Worm (Caenorhabditis elegans): ENCODE measurements around the gene chst-1.

The chst-1 gene

DNA sequence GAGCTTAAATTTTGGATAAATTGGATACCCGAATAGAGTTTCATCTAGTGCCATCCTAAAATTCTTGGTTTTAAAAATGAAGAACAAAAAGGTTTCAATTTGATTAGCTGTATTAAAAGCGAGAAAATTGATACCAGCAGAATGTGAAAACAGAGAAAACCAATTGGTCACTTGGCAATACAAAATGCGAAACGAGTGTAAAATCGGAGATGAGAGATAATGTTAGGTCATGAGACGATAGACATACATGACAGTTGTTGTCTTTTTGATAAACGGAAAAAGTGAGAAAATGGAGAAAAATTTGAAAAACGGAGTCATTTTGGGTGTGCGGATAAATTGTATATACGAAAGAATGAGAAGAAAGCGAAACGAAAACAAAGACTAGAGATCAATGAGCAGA is 1.8 kb downstream of the chst-1 start, which contains the start of gene sfxn-5:
Gene sfxn-5, minus strand, starts transcription at position 55 of the 400 bp plus-strand sequence.
- TF ChIP-seq ceh-18 (tag; optimal IDR thresholded peaks at IDR 0.05) (peak; percentile 50), unc-55 (GFP tag; optimal IDR thresholded peaks at IDR 0.05) (peak; percentile 35), zip-5 (tag; optimal IDR thresholded peaks at IDR 0.05) (no peak)

DNA sequence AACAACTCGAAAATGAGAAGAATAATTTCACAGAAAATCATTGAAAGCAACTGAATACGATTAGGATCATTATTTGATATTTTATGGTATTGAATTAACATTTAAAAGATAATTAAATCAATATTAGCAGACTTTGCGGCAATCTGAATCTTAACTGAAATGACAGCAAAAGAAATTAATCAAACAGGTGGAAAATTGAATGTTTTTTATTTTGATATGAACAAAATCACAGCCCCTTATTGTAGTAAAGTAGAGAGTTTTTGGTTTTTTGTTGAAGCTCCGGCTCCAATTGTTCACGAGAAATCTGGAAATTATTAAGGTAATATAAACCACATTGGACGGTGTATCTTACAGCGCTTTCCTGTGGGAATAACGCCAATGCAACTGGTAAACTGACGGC is 4.7 kb downstream of the chst-1 start, which contains the start of gene sre-2:
Gene sre-2, minus strand, starts transcription at position 101 of the 400 bp plus-strand sequence.
- TF ChIP-seq pag-3 (tag; optimal IDR thresholded peaks at IDR 0.05; ENCODE audit: borderline replicate concordance): no peak
- no peak for TF ChIP-seq tbx-7 (tag; optimal IDR thresholded peaks at IDR 0.05)
- TF ChIP-seq ceh-6 (GFP tag; optimal IDR thresholded peaks at IDR 0.05): no peak
- no peak for TF ChIP-seq pqm-1 (tag; optimal IDR thresholded peaks at IDR 0.05)
- no peak for TF ChIP-seq ceh-22 (tag; optimal IDR thresholded peaks at IDR 0.05)
- TF ChIP-seq ceh-48 (tag; optimal IDR thresholded peaks at IDR 0.05): no peak
- TF ChIP-seq K02D7.2 (tag; optimal IDR thresholded peaks at IDR 0.05): no peak
- no peak for TF ChIP-seq ceh-34 (tag; optimal IDR thresholded peaks at IDR 0.05)
- no peak for TF ChIP-seq elt-2 (tag; optimal IDR thresholded peaks at IDR 0.05)
- TF ChIP-seq ahr-1 (tag; optimal IDR thresholded peaks at IDR 0.05): no peak
- no peak for TF ChIP-seq ztf-16 (tag; optimal IDR thresholded peaks at IDR 0.05)
- no peak for TF ChIP-seq ceh-45 (GFP tag; IDR thresholded peaks at IDR 0.05)

DNA sequence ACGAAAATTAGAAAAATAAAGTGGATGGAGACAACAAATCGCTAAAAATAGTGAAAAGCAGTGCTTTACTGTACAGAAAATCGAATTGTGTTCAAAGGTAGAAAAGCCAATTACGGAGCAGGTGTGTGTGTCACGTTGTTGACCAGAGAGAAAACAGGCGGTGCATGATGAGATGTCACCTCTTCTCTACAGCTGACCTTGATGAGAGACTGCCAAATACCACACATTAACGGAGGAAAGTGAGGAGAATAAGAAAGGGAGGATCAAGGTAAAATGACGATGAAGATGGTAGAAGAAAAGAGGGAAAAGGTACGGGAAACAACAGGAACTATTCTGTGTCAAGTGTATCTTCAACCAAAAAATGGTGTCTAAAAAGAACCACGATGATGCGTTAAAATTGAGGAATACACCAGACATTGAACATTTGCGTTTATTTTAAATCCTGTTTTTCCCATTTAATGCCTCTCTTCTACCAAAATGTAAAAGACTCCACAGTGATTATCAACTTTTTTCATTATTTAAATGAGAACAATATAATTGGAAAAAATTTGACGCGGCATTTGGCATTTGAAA is 7.5 kb downstream of the chst-1 start:
- TF ChIP-seq ceh-6 (GFP tag; optimal IDR thresholded peaks at IDR 0.05): no peak
- no peak for TF ChIP-seq dmd-4 (tag; optimal IDR thresholded peaks at IDR 0.05; ENCODE audit: borderline replicate concordance)
- no peak for TF ChIP-seq che-1 (tag; optimal IDR thresholded peaks at IDR 0.05)
- TF ChIP-seq ceh-31 (tag; optimal IDR thresholded peaks at IDR 0.05): no peak
- TF ChIP-seq ets-4 (tag; optimal IDR thresholded peaks at IDR 0.05): no peak
- no peak for TF ChIP-seq ceh-45 (GFP tag; IDR thresholded peaks at IDR 0.05)
- no peak for TF ChIP-seq mec-3 (tag; optimal IDR thresholded peaks at IDR 0.05; ENCODE audit: borderline replicate concordance)
- peak; percentile 40 for TF ChIP-seq hlh-30 (tag; optimal IDR thresholded peaks at IDR 0.05; ENCODE audit: insufficient read depth)

DNA sequence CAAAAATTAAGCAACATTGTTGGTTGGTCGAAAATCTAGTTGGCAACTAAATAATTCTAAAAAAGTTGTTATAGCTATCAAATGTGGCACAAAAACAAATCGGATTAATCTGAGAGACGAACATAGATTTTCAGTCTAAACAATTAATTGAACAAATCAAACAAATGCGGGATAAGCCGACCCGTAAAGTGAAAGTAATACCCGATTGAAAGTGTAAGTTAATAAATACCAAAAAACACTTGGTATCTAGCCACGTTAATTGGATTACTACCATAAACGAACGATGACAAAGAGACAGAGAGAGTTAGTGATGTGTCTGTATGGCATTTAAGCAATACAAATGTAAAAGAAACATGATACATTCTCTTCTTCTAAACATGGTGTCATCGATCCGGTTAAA is 12.9 kb downstream of the chst-1 start:
- TF ChIP-seq fkh-10 (GFP tag; optimal IDR thresholded peaks at IDR 0.05) (no peak), ceh-22 (tag; optimal IDR thresholded peaks at IDR 0.05) (no peak)

DNA sequence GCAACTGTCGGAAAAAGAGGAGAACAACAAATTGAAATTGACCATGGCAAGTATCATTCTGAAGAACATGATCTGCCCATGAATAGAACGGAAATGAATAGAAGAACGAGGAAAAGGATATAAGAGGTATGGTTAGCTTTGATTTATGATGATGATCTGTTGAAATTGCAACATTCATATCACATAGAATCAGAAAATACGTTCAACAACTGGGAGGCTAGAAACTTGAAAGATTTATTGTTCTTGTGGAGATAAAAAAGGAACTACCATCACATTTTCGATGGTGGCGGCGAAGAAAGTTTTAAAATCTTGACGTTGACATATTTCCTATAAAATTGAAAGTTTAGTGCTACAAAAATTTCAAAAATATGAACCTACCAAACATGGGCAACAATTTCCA is 13.5 kb downstream of the chst-1 start:
- TF ChIP-seq T23F11.4 (GFP tag; optimal IDR thresholded peaks at IDR 0.05): no peak
- TF ChIP-seq syd-9 (tag; optimal IDR thresholded peaks at IDR 0.05): no peak
- no peak for TF ChIP-seq nhr-11 (tag; optimal IDR thresholded peaks at IDR 0.05)
- TF ChIP-seq sox-2 (GFP tag; IDR thresholded peaks at IDR 0.05): no peak
- TF ChIP-seq tbx-7 (tag; optimal IDR thresholded peaks at IDR 0.05): no peak

DNA sequence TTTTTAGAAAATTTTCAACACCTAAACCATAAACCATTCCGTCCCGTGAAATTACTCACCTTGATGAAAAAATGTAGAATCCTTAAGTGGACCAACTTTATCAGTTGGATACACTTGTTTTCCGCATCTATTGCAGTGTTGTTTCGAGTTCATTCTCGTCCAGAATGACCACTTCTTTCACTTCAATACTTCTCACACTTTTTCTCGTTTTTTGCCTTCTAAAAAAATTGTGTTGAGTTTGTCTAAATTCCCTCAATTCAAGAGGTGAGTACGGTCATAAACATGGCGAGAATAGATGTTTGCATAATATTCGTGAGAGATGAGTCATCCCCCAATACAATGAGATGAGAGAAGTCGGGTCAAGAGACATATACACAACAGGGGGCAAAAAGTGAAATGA is 14.2 kb downstream of the chst-1 start, which contains the start of gene ltd-1:
Gene ltd-1, minus strand, starts transcription at position 218 of the 400 bp plus-strand sequence.
- TF ChIP-seq ceh-2 (tag; optimal IDR thresholded peaks at IDR 0.05) (no peak), ztf-16 (tag; optimal IDR thresholded peaks at IDR 0.05) (no peak), madf-2 (tag; optimal IDR thresholded peaks at IDR 0.05) (no peak), elt-2 (tag; optimal IDR thresholded peaks at IDR 0.05) (no peak), hlh-13 (GFP tag; optimal IDR thresholded peaks at IDR 0.05) (no peak), sox-4 (tag; optimal IDR thresholded peaks at IDR 0.05) (no peak)

DNA sequence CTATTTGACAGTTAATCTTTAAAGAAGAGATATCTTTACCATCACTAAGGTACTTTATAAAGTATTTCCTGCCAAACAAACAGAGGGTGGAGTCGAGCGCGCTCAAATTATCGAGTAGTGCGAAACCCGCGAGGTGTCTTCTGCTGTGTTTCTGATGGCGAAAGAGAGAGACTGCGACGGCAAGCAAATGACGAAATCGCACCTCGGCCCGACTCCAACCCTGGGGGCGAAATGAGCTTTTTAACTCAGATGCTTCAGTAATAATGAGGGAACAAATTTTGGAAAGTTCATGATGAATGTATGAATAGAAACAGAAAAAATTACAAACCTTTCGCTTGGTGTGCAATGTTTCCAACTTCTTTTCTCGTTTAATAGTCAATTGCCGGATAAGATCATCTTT is 15.2 kb downstream of the chst-1 start:
- TF ChIP-seq ama-1 (optimal IDR thresholded peaks at IDR 0.05) (peak; percentile 12), madf-2 (tag; optimal IDR thresholded peaks at IDR 0.05) (no peak), dve-1 (tag; optimal IDR thresholded peaks at IDR 0.05) (peak; percentile 56), nfya-1 (tag; optimal IDR thresholded peaks at IDR 0.05) (no peak), ref-2 (tag; optimal IDR thresholded peaks at IDR 0.05) (peak; percentile 4), tbx-2 (tag; optimal IDR thresholded peaks at IDR 0.05) (no peak)

Measured in whole organism, late embryonic.